Fruit fly (Drosophila melanogaster) whole organism, prepupa: Measurements from ENCODE around the gene CG10336.
A peak's percentile ranks its signal among the peaks of the same experiment; 100 is the strongest.

Source experiments
- Blimp-1 ChIP-seq: fragments of 200-800 bp; sonication (Bioruptor generic); optimal IDR thresholded peaks from 3 replicates; lab custom pipeline; 2017; ENCODE audit warnings: missing biosample characterization, missing genetic modification characterization, mild to moderate bottlenecking, moderate library complexity, missing genetic modification reagents
- CG3032 ChIP-seq: fragments of 200-800 bp; optimal IDR thresholded peaks from 2 replicates; lab custom pipeline; 2019; ENCODE audit warnings: missing biosample characterization, mild to moderate bottlenecking, missing genetic modification characterization, moderate library complexity
- CG31627 ChIP-seq: fragments of 200-800 bp; sonication (Bioruptor generic); optimal IDR thresholded peaks from 3 replicates; lab custom pipeline; 2016; ENCODE audit warnings: missing biosample characterization, missing genetic modification characterization
- CG32006 ChIP-seq: fragments of 200-800 bp; sonication (Bioruptor generic); optimal IDR thresholded peaks from 3 replicates; lab custom pipeline; 2017; ENCODE audit warnings: missing biosample characterization, mild to moderate bottlenecking, missing genetic modification characterization
- CG6854 ChIP-seq: fragments of 200-800 bp; sonication (Bioruptor generic); optimal IDR thresholded peaks from 2 replicates; lab custom pipeline; 2017; ENCODE audit warnings: missing biosample characterization, mild to moderate bottlenecking, missing genetic modification characterization
- Gug ChIP-seq: fragments of 200-800 bp; sonication (Bioruptor generic); IDR thresholded peaks from 2 replicates; pipeline ENCODE4 v1.3.6; 2022; ENCODE audit warnings: missing biosample characterization, missing genetic modification characterization
- Hr39 ChIP-seq: fragments of 200-800 bp; sonication (Bioruptor generic); optimal IDR thresholded peaks from 2 replicates; lab custom pipeline; 2016; ENCODE audit warnings: missing biosample characterization, missing genetic modification characterization
- Sox102F ChIP-seq: fragments of 200-800 bp; sonication (Bioruptor generic); optimal IDR thresholded peaks from 2 replicates; lab custom pipeline; 2016; ENCODE audit warnings: missing biosample characterization, mild to moderate bottlenecking, missing genetic modification characterization
- dac ChIP-seq: fragments of 200-800 bp; sonication (Bioruptor generic); optimal IDR thresholded peaks from 2 replicates; lab custom pipeline; 2017; ENCODE audit warnings: missing biosample characterization, mild to moderate bottlenecking, missing genetic modification characterization
- fd59A ChIP-seq: fragments of 200-800 bp; sonication (Bioruptor generic); optimal IDR thresholded peaks from 2 replicates; lab custom pipeline; 2017; ENCODE audit warnings: missing biosample characterization, mild to moderate bottlenecking, missing genetic modification characterization, missing genetic modification reagents
- fd85E ChIP-seq: fragments of 200-800 bp; sonication (Bioruptor generic); optimal IDR thresholded peaks from 3 replicates; lab custom pipeline; 2016; ENCODE audit warnings: missing biosample characterization, missing genetic modification characterization
- ss ChIP-seq, 2 experiments: fragments of 200-800 bp; sonication (Bioruptor generic); optimal IDR thresholded peaks; 2 replicates in 1 of 2; 3 replicates in 1 of 2; lab custom pipeline; 2017 to 2018; ENCODE audit warnings: mild to moderate bottlenecking in 2 of 2, missing biosample characterization in 2 of 2, missing genetic modification characterization in 2 of 2, moderate library complexity in 1 of 2
- vri ChIP-seq: fragments of 200-800 bp; sonication (Bioruptor generic); optimal IDR thresholded peaks from 3 replicates; lab custom pipeline; 2016; ENCODE audit warnings: missing biosample characterization, mild to moderate bottlenecking, missing genetic modification characterization

DNA sequence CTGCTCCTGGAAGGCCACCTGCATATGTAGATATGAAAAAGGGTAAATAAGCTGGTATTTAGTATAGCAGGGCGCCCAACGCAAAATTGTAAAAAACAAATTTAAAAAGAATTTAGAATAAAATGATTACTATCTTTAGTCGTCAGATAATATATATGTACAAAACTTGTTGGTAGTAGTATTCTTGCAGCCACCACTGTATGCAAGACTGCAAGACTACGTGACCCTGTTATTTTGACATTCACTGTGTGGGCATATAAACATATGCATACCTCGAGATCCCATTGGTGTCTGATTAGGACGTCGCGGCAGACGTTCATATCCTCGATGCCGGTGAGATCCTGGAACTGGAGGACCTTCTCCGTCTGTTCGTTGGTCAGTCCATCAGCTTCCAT is 18.5 kb downstream of the CG10336 start:
- no peak for TF ChIP-seq vri (GFP tag; lab: Kevin White, UChicago)
- no peak for TF ChIP-seq Gug (GFP tag; lab: Robert Waterston, UW)
- peak; percentile 9 for TF ChIP-seq CG32006 (GFP tag; lab: Kevin White, UChicago)
- TF ChIP-seq CG6854 (GFP tag; lab: Kevin White, UChicago) = no peak
- peak; percentile 63 for TF ChIP-seq CG31627 (GFP tag; lab: Kevin White, UChicago)
- TF ChIP-seq ss (GFP tag; optimal IDR thresholded peaks at IDR 0.05; lab: Kevin White, UChicago) = no peak
- TF ChIP-seq dac (GFP tag; lab: Kevin White, UChicago) = no peak
- TF ChIP-seq fd59A (GFP tag; lab: Kevin White, UChicago) = peak; percentile 9
- no peak for TF ChIP-seq CG3032 (tag; lab: Kevin White, UChicago)
- peak; percentile 58 for TF ChIP-seq Hr39 (GFP tag; lab: Kevin White, UChicago)
- no peak for TF ChIP-seq Blimp-1 (GFP tag; lab: Kevin White, UChicago)
- peak; percentile 19 for TF ChIP-seq Sox102F (GFP tag; lab: Kevin White, UChicago)
- TF ChIP-seq fd85E (GFP tag; lab: Kevin White, UChicago) = no peak
